Worm (Caenorhabditis elegans): Measurements from ENCODE around the gene pas-2.

ce11 chrV:10764066-10764465 is 6.1 kb upstream of the pas-2 start, which contains the start of gene ocr-1:
- TF ChIP-seq med-1 (GFP tag; optimal IDR thresholded peaks at IDR 0.05; ENCODE audit: insufficient read depth) (no peak), flt-1 (GFP tag; IDR thresholded peaks at IDR 0.05) (no peak), ref-1 (GFP tag; conservative IDR thresholded peaks at IDR 0.05) (no peak), klf-2 (GFP tag; conservative IDR thresholded peaks at IDR 0.05) (no peak), cog-1 (tag; optimal IDR thresholded peaks at IDR 0.05) (no peak), tab-1 (GFP tag; IDR thresholded peaks at IDR 0.05) (no peak), ztf-23 (GFP tag; IDR thresholded peaks at IDR 0.05) (no peak), T22C8.4 (GFP tag; IDR thresholded peaks at IDR 0.05) (no peak)
